Worm (Caenorhabditis elegans) whole organism, L3 larva: ENCODE measurements around the gene str-139.

Experiments
- ama-1 ChIP-seq: fragments of 150-350 bp; optimal IDR thresholded peaks from 2 replicates; lab custom pipeline; 2018
- elt-3 ChIP-seq, 3 experiments: fragments of 150-350 bp in 1 of 3; sonication (generic microtip) in 2 of 3; optimal IDR thresholded peaks; 2 replicates in 2 of 3; 4 replicates in 1 of 3; lab custom pipeline; 2014 to 2017; ENCODE audit warnings: missing biosample characterization in 3 of 3, missing genetic modification characterization in 3 of 3
- mml-1 ChIP-seq: fragments of 150-350 bp; sonication (generic microtip); optimal IDR thresholded peaks from 3 replicates; lab custom pipeline; 2014; ENCODE audit warnings: missing biosample characterization, missing genetic modification characterization
- sea-2 ChIP-seq: fragments of 150-350 bp; sonication (generic microtip); optimal IDR thresholded peaks from 4 replicates; lab custom pipeline; 2014; ENCODE audit warnings: missing biosample characterization, missing genetic modification reagents, missing genetic modification characterization
- unc-62 ChIP-seq: fragments of 150-350 bp; sonication (generic microtip); optimal IDR thresholded peaks from 4 replicates; lab custom pipeline; 2014; ENCODE audit warnings: missing biosample characterization, missing genetic modification reagents, missing genetic modification characterization

DNA sequence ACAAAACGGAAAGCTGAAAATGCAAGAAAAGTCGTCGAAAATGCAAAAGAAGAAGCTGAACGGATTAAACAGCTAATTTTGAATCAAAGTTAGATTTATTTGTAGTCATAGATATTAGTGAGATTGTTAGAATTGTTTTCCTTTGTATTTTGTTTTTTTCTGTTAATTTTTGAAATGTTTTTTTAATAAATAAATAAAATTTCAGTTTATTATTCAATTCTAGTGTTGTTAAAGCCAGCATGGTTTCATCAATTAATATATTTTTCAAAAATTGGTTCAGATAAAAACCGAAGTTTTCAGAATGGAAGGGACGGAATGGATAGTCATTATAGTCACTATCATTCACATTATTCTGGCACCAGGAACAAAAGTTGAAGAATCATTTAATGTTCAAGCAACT lies 27.2 kb downstream of the str-139 start, which contains the start of gene algn-12:
- TF ChIP-seq unc-62 (GFP tag; lab: Kevin White, UChicago) (no peak), elt-3 (tag; optimal IDR thresholded peaks at IDR 0.05; lab: Kevin White, UChicago) (no peak), ama-1 (lab: Kevin White, UChicago) (no peak), sea-2 (GFP tag; lab: Kevin White, UChicago) (no peak), mml-1 (no peak)
